Fruit fly (Drosophila melanogaster): ENCODE results near the gene CG6216.

CG6216 gene

dm6 chr3L:11197291-11198021 is 46.9 kb upstream of the CG6216 start, which contains the start of gene GlcAT-P (continued):
- TF ChIP-seq Ets96B (tag; optimal IDR thresholded peaks at IDR 0.05): peak; percentile 77
- TF ChIP-seq Sox14 (GFP tag; optimal IDR thresholded peaks at IDR 0.05): peak; percentile 1
- TF ChIP-seq CG32006 (GFP tag; optimal IDR thresholded peaks at IDR 0.05): peak; percentile 78
- peak; percentile 51 for TF ChIP-seq CG34406 (GFP tag; optimal IDR thresholded peaks at IDR 0.05)
- TF ChIP-seq CG6276 (GFP tag; optimal IDR thresholded peaks at IDR 0.05): peak; percentile 25
- TF ChIP-seq fd85E (GFP tag; optimal IDR thresholded peaks at IDR 0.05): no peak
- TF ChIP-seq Gug (GFP tag; IDR thresholded peaks at IDR 0.05): peak; percentile 74
- TF ChIP-seq CG4318 (GFP tag; optimal IDR thresholded peaks at IDR 0.05): peak; percentile 23
- TF ChIP-seq ss (GFP tag; optimal IDR thresholded peaks at IDR 0.05): peak in 1 of 2 experiments; percentile 1

- TF ChIP-seq ss (GFP tag; optimal IDR thresholded peaks at IDR 0.05) (no peak), Eip78C (GFP tag) (peak; percentile 34)
These were observed 46.3 kb upstream of the CG6216 start for dm6 chr3L:11196860-11197259.

- TF ChIP-seq CG6808 (GFP tag; optimal IDR thresholded peaks at IDR 0.05): no peak
- peak; percentile 11 for TF ChIP-seq fkh (GFP tag; optimal IDR thresholded peaks at IDR 0.05)
These were observed 44.7 kb upstream of the CG6216 start for dm6 chr3L:11195275-11195674.

- TF ChIP-seq fkh (GFP tag; optimal IDR thresholded peaks at IDR 0.05) (peak; percentile 46), CG31627 (GFP tag; optimal IDR thresholded peaks at IDR 0.05) (no peak), Gug (GFP tag; IDR thresholded peaks at IDR 0.05) (no peak)
These were observed 39.4 kb upstream of the CG6216 start for dm6 chr3L:11190022-11190421.

- TF ChIP-seq CG1621 (tag; optimal IDR thresholded peaks at IDR 0.05): peak; percentile 2
- peak; percentile 7 for TF ChIP-seq CG10631 (GFP tag; optimal IDR thresholded peaks at IDR 0.05)
- no peak for TF ChIP-seq cyc (GFP tag; optimal IDR thresholded peaks at IDR 0.05)
- no peak for TF ChIP-seq svp (GFP tag)
- no peak for TF ChIP-seq net (GFP tag; optimal IDR thresholded peaks at IDR 0.05)
- no peak for TF ChIP-seq CG11762 (GFP tag; optimal IDR thresholded peaks at IDR 0.05; ENCODE audit: insufficient read depth)
- no peak for TF ChIP-seq Sox14 (GFP tag; optimal IDR thresholded peaks at IDR 0.05)
- TF ChIP-seq fd85E (GFP tag; optimal IDR thresholded peaks at IDR 0.05): no peak
- TF ChIP-seq CG6276 (GFP tag; optimal IDR thresholded peaks at IDR 0.05): peak; percentile 5
- TF ChIP-seq Hr39 (GFP tag; optimal IDR thresholded peaks at IDR 0.05): no peak
- peak; percentile 3 for TF ChIP-seq CG31627 (GFP tag; optimal IDR thresholded peaks at IDR 0.05)
- TF ChIP-seq dac (GFP tag; optimal IDR thresholded peaks at IDR 0.05): no peak
- no peak for TF ChIP-seq Blimp-1 (GFP tag; optimal IDR thresholded peaks at IDR 0.05)
- TF ChIP-seq Eip78C (GFP tag): peak; percentile 85
- TF ChIP-seq CG16779 (tag; optimal IDR thresholded peaks at IDR 0.05): no peak
- no peak for TF ChIP-seq fkh (GFP tag; optimal IDR thresholded peaks at IDR 0.05)
- TF ChIP-seq Sox102F (GFP tag; optimal IDR thresholded peaks at IDR 0.05): no peak
- TF ChIP-seq Eip75B (GFP tag; optimal IDR thresholded peaks at IDR 0.05): no peak
- no peak for TF ChIP-seq CG6792 (GFP tag; optimal IDR thresholded peaks at IDR 0.05)
- peak; percentile 11 for TF ChIP-seq esn (GFP tag; optimal IDR thresholded peaks at IDR 0.05)
- TF ChIP-seq Ets96B (tag; optimal IDR thresholded peaks at IDR 0.05): peak; percentile 36
- TF ChIP-seq CG6854 (GFP tag; optimal IDR thresholded peaks at IDR 0.05): no peak
- TF ChIP-seq Smox (GFP tag; optimal IDR thresholded peaks at IDR 0.05): no peak
- TF ChIP-seq CG32006 (GFP tag; optimal IDR thresholded peaks at IDR 0.05): peak; percentile 42
- no peak for TF ChIP-seq vri (GFP tag; optimal IDR thresholded peaks at IDR 0.05)
- peak in 1 of 2 experiments; percentile 56 for TF ChIP-seq ss (GFP tag; optimal IDR thresholded peaks at IDR 0.05)
- TF ChIP-seq eg (GFP tag; IDR thresholded peaks at IDR 0.05): no peak
- no peak for TF ChIP-seq CG15336 (GFP tag; IDR thresholded peaks at IDR 0.05)
- peak; percentile 23; the same call in 1 of the 3 replicates for TF ChIP-seq CG8119 (GFP tag; IDR thresholded peaks at IDR 0.05)
- TF ChIP-seq CG8632 (GFP tag; optimal IDR thresholded peaks at IDR 0.05): no peak
- no peak for TF ChIP-seq Gug (GFP tag; IDR thresholded peaks at IDR 0.05)
- no peak for TF ChIP-seq CG11902 (GFP tag; optimal IDR thresholded peaks at IDR 0.05)
- TF ChIP-seq Ets21C (GFP tag; optimal IDR thresholded peaks at IDR 0.05): no peak
- TF ChIP-seq Eip93F (GFP tag; optimal IDR thresholded peaks at IDR 0.05): no peak
- TF ChIP-seq CG6808 (GFP tag; optimal IDR thresholded peaks at IDR 0.05): peak; percentile 22
- no peak for TF ChIP-seq achi (GFP tag; optimal IDR thresholded peaks at IDR 0.05)
- TF ChIP-seq CG9139 (GFP tag; optimal IDR thresholded peaks at IDR 0.05): no peak
- no peak for TF ChIP-seq CG11294 (GFP tag; IDR thresholded peaks at IDR 0.05)
- TF ChIP-seq CG8319 (GFP tag; optimal IDR thresholded peaks at IDR 0.05): no peak
These were observed 36.2 kb upstream of the CG6216 start for dm6 chr3L:11186768-11187167.

Measured in whole organism, prepupa.